Fruit fly (Drosophila melanogaster) whole organism: ENCODE measurements around the gene Dref.

Experiments
- CG8478 ChIP-seq: fragments of >200 bp; optimal IDR thresholded peaks from 2 replicates; lab custom pipeline; 2018; ENCODE audit warnings: inconsistent platforms
- Dll ChIP-seq: fragments of >200 bp; optimal IDR thresholded peaks from 2 replicates; lab custom pipeline; 2017
- EcR ChIP-seq, 2 experiments: fragments of >200 bp; optimal IDR thresholded peaks; 2 replicates each; lab custom pipeline; 2017; ENCODE audit warnings: missing biosample characterization in 2 of 2, missing genetic modification characterization in 2 of 2, missing genetic modification reagents in 2 of 2
- pan ChIP-seq: fragments of >200 bp; optimal IDR thresholded peaks from 2 replicates; lab custom pipeline; 2017
- psq ChIP-seq: fragments of >200 bp; optimal IDR thresholded peaks from 2 replicates; lab custom pipeline; 2017
- usp ChIP-seq: fragments of >200 bp; optimal IDR thresholded peaks from 2 replicates; lab custom pipeline; 2017; ENCODE audit warnings: missing biosample characterization, missing genetic modification characterization, mixed read lengths

The Dref gene

dm6 chr2L:9966983-9967737 is at the start of gene Dref, which contains the start of gene RpL13:
Dref (minus strand) TSS chr2L:9967229.
RpL13 (plus strand) TSS chr2L:9967313.
- TF ChIP-seq pan (no peak), CG8478 (lab: Kevin White, UChicago) (no peak), psq (lab: Kevin White, UChicago) (no peak), EcR (GFP tag; optimal IDR thresholded peaks at IDR 0.05; lab: Kevin White, UChicago) (no peak)

dm6 chr2L:10009800-10010658 is 43.0 kb upstream of the Dref start:
- TF ChIP-seq usp (GFP tag; lab: Kevin White, UChicago) (no peak), CG8478 (lab: Kevin White, UChicago) (no peak), pan (no peak), Dll (lab: Kevin White, UChicago) (no peak), EcR (GFP tag; optimal IDR thresholded peaks at IDR 0.05; lab: Kevin White, UChicago) (no peak), psq (lab: Kevin White, UChicago) (no peak)

dm6 chr2L:10009293-10009695 is 42.3 kb upstream of the Dref start, which contains the start of gene Trp1:
Trp1 (plus strand) TSS chr2L:10009381.
- TF ChIP-seq psq (lab: Kevin White, UChicago) (no peak), pan (no peak), CG8478 (lab: Kevin White, UChicago) (no peak), usp (GFP tag; lab: Kevin White, UChicago) (no peak), Dll (lab: Kevin White, UChicago) (no peak), EcR (GFP tag; optimal IDR thresholded peaks at IDR 0.05; lab: Kevin White, UChicago) (no peak)

dm6 chr2L:10004574-10004973 is 37.5 kb upstream of the Dref start:
- TF ChIP-seq EcR (GFP tag; optimal IDR thresholded peaks at IDR 0.05; lab: Kevin White, UChicago) (no peak), pan (no peak), psq (lab: Kevin White, UChicago) (no peak), Dll (lab: Kevin White, UChicago) (no peak), usp (GFP tag; lab: Kevin White, UChicago) (no peak), CG8478 (lab: Kevin White, UChicago) (no peak)

- TF ChIP-seq pan (no peak), usp (GFP tag; lab: Kevin White, UChicago) (no peak), EcR (GFP tag; optimal IDR thresholded peaks at IDR 0.05; lab: Kevin White, UChicago) (no peak), CG8478 (lab: Kevin White, UChicago) (no peak), psq (lab: Kevin White, UChicago) (no peak), Dll (lab: Kevin White, UChicago) (no peak)
Measured at dm6 chr2L:10003593-10003992, 36.6 kb upstream of the Dref start, which contains the start of gene Ndf. Ndf (plus strand) TSS chr2L:10003832.

dm6 chr2L:10002408-10003358 is 35.7 kb upstream of the Dref start, which contains the start of the genes CG31875 and SoYb:
CG31875 (minus strand) TSS chr2L:10002736.
SoYb (minus strand) TSS chr2L:10002736.
- TF ChIP-seq usp (GFP tag; lab: Kevin White, UChicago): no peak
- no peak for TF ChIP-seq EcR (GFP tag; optimal IDR thresholded peaks at IDR 0.05; lab: Kevin White, UChicago)
- TF ChIP-seq pan: no peak
- no peak for TF ChIP-seq psq (lab: Kevin White, UChicago)
- TF ChIP-seq CG8478 (lab: Kevin White, UChicago): no peak
- TF ChIP-seq Dll (lab: Kevin White, UChicago): no peak

- TF ChIP-seq usp (GFP tag; lab: Kevin White, UChicago) (no peak), psq (lab: Kevin White, UChicago) (no peak), Dll (lab: Kevin White, UChicago) (no peak), EcR (GFP tag; optimal IDR thresholded peaks at IDR 0.05; lab: Kevin White, UChicago) (no peak), pan (no peak), CG8478 (lab: Kevin White, UChicago) (no peak)
Measured at dm6 chr2L:9996553-9996952, 29.5 kb upstream of the Dref start.

dm6 chr2L:9994382-9994781 is 27.4 kb upstream of the Dref start:
- no peak for TF ChIP-seq Dll (lab: Kevin White, UChicago)
- TF ChIP-seq CG8478 (lab: Kevin White, UChicago): no peak
- TF ChIP-seq pan: no peak
- no peak for TF ChIP-seq usp (GFP tag; lab: Kevin White, UChicago)
- no peak for TF ChIP-seq psq (lab: Kevin White, UChicago)
- no peak for TF ChIP-seq EcR (GFP tag; optimal IDR thresholded peaks at IDR 0.05; lab: Kevin White, UChicago)

- TF ChIP-seq psq (lab: Kevin White, UChicago) (no peak), EcR (GFP tag; optimal IDR thresholded peaks at IDR 0.05; lab: Kevin White, UChicago) (no peak), CG8478 (lab: Kevin White, UChicago) (no peak), usp (GFP tag; lab: Kevin White, UChicago) (no peak), Dll (lab: Kevin White, UChicago) (no peak), pan (no peak)
Measured at dm6 chr2L:9989846-9990506, 22.9 kb upstream of the Dref start.

- TF ChIP-seq Dll (lab: Kevin White, UChicago) (no peak), usp (GFP tag; lab: Kevin White, UChicago) (no peak), EcR (GFP tag; optimal IDR thresholded peaks at IDR 0.05; lab: Kevin White, UChicago) (no peak), pan (no peak), CG8478 (lab: Kevin White, UChicago) (no peak), psq (lab: Kevin White, UChicago) (no peak)
Measured at dm6 chr2L:9989275-9989674, 22.2 kb upstream of the Dref start.
